Worm (Caenorhabditis elegans) whole organism, L1 larva: ENCODE measurements around the gene C36H8.1.
A peak's percentile ranks its signal among the peaks of the same experiment; 100 is the strongest.

Experiments
- C04F5.9 ChIP-seq: sonication (generic microtip); optimal IDR thresholded peaks from 2 replicates; lab custom pipeline; 2016; ENCODE audit warnings: missing genetic modification characterization, missing compliant biosample characterization
- C34B4.2 ChIP-seq: sonication (generic microtip); optimal IDR thresholded peaks from 2 replicates; lab custom pipeline; 2017; ENCODE audit warnings: mild to moderate bottlenecking, missing genetic modification characterization, missing compliant biosample characterization
- aha-1 ChIP-seq: fragments of 150-350 bp; optimal IDR thresholded peaks from 2 replicates; lab custom pipeline; 2014; ENCODE audit warnings: missing biosample characterization, missing genetic modification characterization
- alr-1 ChIP-seq: fragments of 200-800 bp; sonication (Bioruptor generic); optimal IDR thresholded peaks from 2 replicates; lab custom pipeline; 2018; ENCODE audit warnings: borderline replicate concordance, mild to moderate bottlenecking, missing genetic modification characterization, missing compliant biosample characterization
- ama-1 ChIP-seq: fragments of 150-350 bp; optimal IDR thresholded peaks from 2 replicates; lab custom pipeline; 2014
- blmp-1 ChIP-seq: fragments of 150-350 bp; optimal IDR thresholded peaks from 2 replicates; lab custom pipeline; 2014; ENCODE audit warnings: missing biosample characterization, missing genetic modification characterization
- ceh-63 ChIP-seq: fragments of 200-800 bp; sonication (Bioruptor generic); optimal IDR thresholded peaks from 2 replicates; lab custom pipeline; 2018; ENCODE audit warnings: mild to moderate bottlenecking, missing genetic modification characterization, missing compliant biosample characterization
- ceh-8 ChIP-seq: fragments of 200-800 bp; sonication (Bioruptor generic); optimal IDR thresholded peaks from 2 replicates; lab custom pipeline; 2018; ENCODE audit warnings: mild to moderate bottlenecking, missing genetic modification characterization, moderate library complexity, missing compliant biosample characterization
- ceh-88 ChIP-seq: fragments of 200-800 bp; sonication (Bioruptor generic); IDR thresholded peaks from 2 replicates; pipeline ENCODE4 v1.3.6; 2022; ENCODE audit warnings: missing genetic modification characterization, missing compliant biosample characterization
- ces-1 ChIP-seq: fragments of 150-350 bp; optimal IDR thresholded peaks from 2 replicates; lab custom pipeline; 2014; ENCODE audit warnings: missing biosample characterization, missing genetic modification reagents, missing genetic modification characterization
- dpl-1 ChIP-seq, 3 experiments: fragments of 150-350 bp in 2 of 3; sonication (generic microtip) in 1 of 3; optimal IDR thresholded peaks; 2 replicates each; lab custom pipeline; 2014 to 2017; ENCODE audit warnings: missing biosample characterization in 3 of 3, missing genetic modification characterization in 3 of 3, missing genetic modification reagents in 3 of 3
- dsc-1 ChIP-seq: sonication (generic microtip); optimal IDR thresholded peaks from 2 replicates; lab custom pipeline; 2016; ENCODE audit warnings: mild to moderate bottlenecking, missing genetic modification characterization, missing compliant biosample characterization
- efl-1 ChIP-seq, 4 experiments: fragments of 150-350 bp; optimal IDR thresholded peaks in 3 of 4; peaks in 1 of 4; 1 replicate in 1 of 4; 2 replicates in 3 of 4; lab custom pipeline; 2014; ENCODE audit warnings: missing biosample characterization in 2 of 4, missing genetic modification characterization in 2 of 4, missing genetic modification reagents in 2 of 4
- egl-27 ChIP-seq, 2 experiments: fragments of 150-350 bp in 1 of 2; sonication (generic microtip); optimal IDR thresholded peaks; 3 replicates each; lab custom pipeline; 2017 to 2018; ENCODE audit warnings: missing biosample characterization in 2 of 2, missing genetic modification characterization in 2 of 2, missing genetic modification reagents in 2 of 2
- elt-3 ChIP-seq, 6 experiments: fragments of 150-350 bp in 1 of 6; sonication (generic microtip); optimal IDR thresholded peaks; 2 replicates each; lab custom pipeline; 2017 to 2018; ENCODE audit warnings: missing biosample characterization in 6 of 6, missing genetic modification characterization in 6 of 6, inconsistent platforms in 1 of 6
- ets-5 ChIP-seq: fragments of 200-800 bp; sonication (Bioruptor generic); IDR thresholded peaks from 2 replicates; pipeline ENCODE4 v1.3.6; 2022; ENCODE audit warnings: missing genetic modification characterization, missing compliant biosample characterization
- fkh-10 ChIP-seq: sonication (generic microtip); optimal IDR thresholded peaks from 2 replicates; lab custom pipeline; 2017; ENCODE audit warnings: missing biosample characterization, missing genetic modification reagents, missing genetic modification characterization
- fkh-4 ChIP-seq: sonication (generic microtip); optimal IDR thresholded peaks from 2 replicates; lab custom pipeline; 2016; ENCODE audit warnings: missing compliant biosample characterization, missing genetic modification characterization, borderline replicate concordance
- fkh-8 ChIP-seq: sonication (generic microtip); optimal IDR thresholded peaks from 2 replicates; lab custom pipeline; 2016; ENCODE audit warnings: mild to moderate bottlenecking, missing genetic modification characterization, missing compliant biosample characterization
- hlh-17 ChIP-seq: fragments of 200-800 bp; sonication (Bioruptor generic); optimal IDR thresholded peaks from 2 replicates; lab custom pipeline; 2018; ENCODE audit warnings: missing genetic modification characterization, mild to moderate bottlenecking, missing compliant biosample characterization, moderate library complexity, borderline replicate concordance
- isw-1 ChIP-seq: fragments of 200-800 bp; sonication (Bioruptor generic); IDR thresholded peaks from 2 replicates; pipeline ENCODE4 v1.3.6; 2022; ENCODE audit warnings: missing genetic modification characterization, missing compliant biosample characterization
- lin-14 ChIP-seq: fragments of 200-800 bp; sonication (Bioruptor generic); optimal IDR thresholded peaks from 2 replicates; lab custom pipeline; 2018; ENCODE audit warnings: mild to moderate bottlenecking, missing genetic modification characterization, moderate library complexity, missing compliant biosample characterization
- lin-35 ChIP-seq, 2 experiments: fragments of 150-350 bp; optimal IDR thresholded peaks; 2 replicates each; lab custom pipeline; 2014; ENCODE audit warnings: missing biosample characterization in 2 of 2, missing genetic modification characterization in 2 of 2, missing genetic modification reagents in 2 of 2
- lin-39 ChIP-seq: fragments of 150-350 bp; optimal IDR thresholded peaks from 2 replicates; lab custom pipeline; 2014; ENCODE audit warnings: missing biosample characterization, missing genetic modification reagents, missing genetic modification characterization
- lir-3 ChIP-seq: sonication (generic microtip); optimal IDR thresholded peaks from 2 replicates; lab custom pipeline; 2016; ENCODE audit warnings: mild to moderate bottlenecking, missing genetic modification characterization, moderate library complexity, missing compliant biosample characterization; ENCODE audit not compliant: poor library complexity
- lsy-2 ChIP-seq, 2 experiments: fragments of 150-350 bp; optimal IDR thresholded peaks; 2 replicates each; lab custom pipeline; 2014; ENCODE audit warnings: missing biosample characterization in 2 of 2, missing genetic modification characterization in 2 of 2
- mdl-1 ChIP-seq, 2 experiments: fragments of 150-350 bp; optimal IDR thresholded peaks; 2 replicates each; lab custom pipeline; 2014 to 2017; ENCODE audit warnings: missing biosample characterization in 2 of 2, missing genetic modification characterization in 2 of 2, inconsistent platforms in 1 of 2
- nhr-12 ChIP-seq: sonication (generic microtip); optimal IDR thresholded peaks from 2 replicates; lab custom pipeline; 2017; ENCODE audit warnings: missing biosample characterization, missing genetic modification characterization
- nhr-19 ChIP-seq: fragments of 200-800 bp; sonication (Bioruptor generic); conservative IDR thresholded peaks from 2 replicates; pipeline ENCODE4 v1.3.6; 2022; ENCODE audit warnings: missing genetic modification characterization, missing compliant biosample characterization
- nhr-20 ChIP-seq: sonication (generic microtip); optimal IDR thresholded peaks from 2 replicates; lab custom pipeline; 2016; ENCODE audit warnings: mild to moderate bottlenecking, missing genetic modification characterization, missing compliant biosample characterization
- nhr-28 ChIP-seq: fragments of 150-350 bp; optimal IDR thresholded peaks from 2 replicates; lab custom pipeline; 2014; ENCODE audit warnings: missing biosample characterization, missing genetic modification characterization
- nhr-71 ChIP-seq: sonication (generic microtip); optimal IDR thresholded peaks from 2 replicates; lab custom pipeline; 2016; ENCODE audit warnings: mild to moderate bottlenecking, missing genetic modification characterization, moderate library complexity, missing compliant biosample characterization
- nhr-76 ChIP-seq: sonication (generic microtip); optimal IDR thresholded peaks from 2 replicates; lab custom pipeline; 2017; ENCODE audit warnings: missing biosample characterization, missing genetic modification characterization
- nhr-77 ChIP-seq: fragments of 150-350 bp; optimal IDR thresholded peaks from 2 replicates; lab custom pipeline; 2014; ENCODE audit warnings: missing biosample characterization, missing genetic modification characterization
- nhr-90 ChIP-seq: sonication (generic microtip); optimal IDR thresholded peaks from 2 replicates; lab custom pipeline; 2016; ENCODE audit warnings: mild to moderate bottlenecking, missing genetic modification characterization, missing compliant biosample characterization; ENCODE audit not compliant: poor library complexity
- pqm-1 ChIP-seq: sonication (generic microtip); optimal IDR thresholded peaks from 3 replicates; lab custom pipeline; 2017; ENCODE audit warnings: missing biosample characterization, missing genetic modification characterization
- skn-1 ChIP-seq: fragments of 150-350 bp; optimal IDR thresholded peaks from 2 replicates; lab custom pipeline; 2014; ENCODE audit warnings: missing biosample characterization, missing genetic modification characterization
- snpc-4 ChIP-seq: fragments of 150-350 bp; optimal IDR thresholded peaks from 2 replicates; lab custom pipeline; 2014; ENCODE audit warnings: missing biosample characterization, missing genetic modification characterization
- snu-23 ChIP-seq: sonication (generic microtip); optimal IDR thresholded peaks from 2 replicates; lab custom pipeline; 2016; ENCODE audit warnings: missing genetic modification characterization, missing compliant biosample characterization
- sox-4 ChIP-seq: sonication (generic microtip); optimal IDR thresholded peaks from 2 replicates; lab custom pipeline; 2016; ENCODE audit warnings: missing genetic modification characterization, missing compliant biosample characterization
- sptf-1 ChIP-seq: fragments of 150-350 bp; optimal IDR thresholded peaks from 2 replicates; lab custom pipeline; 2014; ENCODE audit warnings: missing biosample characterization, missing genetic modification characterization
- tbx-2 ChIP-seq: sonication (generic microtip); optimal IDR thresholded peaks from 2 replicates; lab custom pipeline; 2016; ENCODE audit warnings: missing genetic modification characterization, missing compliant biosample characterization
- unc-30 ChIP-seq: sonication (generic microtip); optimal IDR thresholded peaks from 2 replicates; lab custom pipeline; 2017; ENCODE audit warnings: missing biosample characterization, missing genetic modification characterization
- unc-86 ChIP-seq: sonication (generic microtip); optimal IDR thresholded peaks from 2 replicates; lab custom pipeline; 2016; ENCODE audit warnings: missing genetic modification characterization, missing compliant biosample characterization
- unc-98 ChIP-seq: fragments of 200-800 bp; sonication (Bioruptor generic); IDR thresholded peaks from 2 replicates; pipeline ENCODE4 v1.3.6; 2022; ENCODE audit warnings: missing genetic modification characterization, missing compliant biosample characterization
- vab-15 ChIP-seq: sonication (generic microtip); optimal IDR thresholded peaks from 2 replicates; lab custom pipeline; 2017; ENCODE audit warnings: missing genotype, mild to moderate bottlenecking, missing genetic modification characterization, missing compliant biosample characterization
- zag-1 ChIP-seq: fragments of 150-350 bp; optimal IDR thresholded peaks from 2 replicates; lab custom pipeline; 2014; ENCODE audit warnings: missing biosample characterization, missing genetic modification characterization
- zip-4 ChIP-seq: fragments of 200-800 bp; sonication (Bioruptor generic); optimal IDR thresholded peaks from 2 replicates; lab custom pipeline; 2018; ENCODE audit warnings: mild to moderate bottlenecking, missing genetic modification characterization, moderate library complexity, missing compliant biosample characterization
- ztf-11 ChIP-seq, 2 experiments: sonication (generic microtip); optimal IDR thresholded peaks; 2 replicates each; lab custom pipeline; 2016 to 2017; ENCODE audit warnings: missing genetic modification characterization in 2 of 2, missing biosample characterization in 1 of 2, missing compliant biosample characterization in 1 of 2
- ztf-4 ChIP-seq: fragments of 150-350 bp; optimal IDR thresholded peaks from 2 replicates; lab custom pipeline; 2014; ENCODE audit warnings: missing biosample characterization, missing genetic modification characterization

Gene C36H8.1

DNA sequence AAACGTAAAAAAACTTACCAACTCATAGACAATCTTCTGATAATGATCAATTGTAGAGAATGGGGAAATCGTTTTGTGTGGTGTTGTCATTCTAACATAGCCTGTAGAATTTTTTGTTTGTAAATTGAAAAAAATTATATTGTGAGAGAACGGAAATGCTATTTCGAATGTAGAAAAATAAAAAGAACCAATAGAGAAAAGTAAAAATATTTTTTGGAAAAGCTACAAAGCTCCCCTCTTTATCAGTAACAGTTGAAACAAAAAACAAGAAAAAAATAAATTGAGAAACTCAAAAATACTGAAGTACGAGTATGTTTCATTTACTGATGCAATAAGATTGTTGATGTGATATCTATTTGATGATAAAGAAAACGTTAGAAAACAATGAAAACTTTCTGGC lies 33.0 kb downstream of the C36H8.1 start, which contains the start of gene C27D8.3:
TSS of gene C27D8.3 (minus strand) at position 101 of the 400 bp plus-strand sequence.
- TF ChIP-seq sptf-1 (no peak), dpl-1 (GFP tag; optimal IDR thresholded peaks at IDR 0.05; lab: Kevin White, UChicago) (no peak), nhr-12 (tag; lab: Kevin White, UChicago) (no peak), egl-27 (tag; optimal IDR thresholded peaks at IDR 0.05; lab: Kevin White, UChicago) (no peak), unc-30 (tag; lab: Kevin White, UChicago) (no peak), ets-5 (GFP tag; lab: Robert Waterston, UW) (no peak), aha-1 (tag; lab: Kevin White, UChicago) (no peak), nhr-77 (tag; lab: Kevin White, UChicago) (no peak), sox-4 (tag; lab: Kevin White, UChicago) (no peak), hlh-17 (GFP tag; lab: Kevin White, UChicago) (no peak), snpc-4 (tag; lab: Kevin White, UChicago) (no peak), fkh-4 (no peak), lir-3 (no peak), fkh-8 (tag; lab: Kevin White, UChicago) (no peak), lin-39 (tag; lab: Kevin White, UChicago) (no peak), ceh-63 (GFP tag; lab: Kevin White, UChicago) (no peak), snu-23 (GFP tag; lab: Kevin White, UChicago) (no peak), ces-1 (no peak)

- TF ChIP-seq nhr-77 (tag; lab: Kevin White, UChicago) = no peak
- TF ChIP-seq zag-1 = no peak
- TF ChIP-seq fkh-8 (tag; lab: Kevin White, UChicago) = no peak
- TF ChIP-seq nhr-90 = peak; percentile 17
- no peak for TF ChIP-seq pqm-1
- no peak for TF ChIP-seq C34B4.2
- peak in 1 of 2 experiments; percentile 13 for TF ChIP-seq lin-35 (GFP tag; optimal IDR thresholded peaks at IDR 0.05; lab: Kevin White, UChicago)
- TF ChIP-seq snu-23 (GFP tag; lab: Kevin White, UChicago) = peak; percentile 19
- TF ChIP-seq elt-3 (tag; optimal IDR thresholded peaks at IDR 0.05; lab: Kevin White, UChicago) = peak in 5 of 6 experiments; percentile 20 to 92 (median 74)
- TF ChIP-seq ceh-63 (GFP tag; lab: Kevin White, UChicago) = no peak
- no peak for TF ChIP-seq unc-98 (GFP tag; lab: Robert Waterston, UW)
- TF ChIP-seq tbx-2 (tag; lab: Kevin White, UChicago) = no peak
- TF ChIP-seq nhr-20 (tag; lab: Kevin White, UChicago) = peak; percentile 9
- TF ChIP-seq lsy-2 (tag; optimal IDR thresholded peaks at IDR 0.05; lab: Kevin White, UChicago) = no peak
- TF ChIP-seq alr-1 = no peak
- TF ChIP-seq efl-1 (optimal IDR thresholded peaks at IDR 0.05; lab: Kevin White, UChicago) = no peak
- peak in 1 of 2 experiments; percentile 41 for TF ChIP-seq efl-1 (GFP tag; optimal IDR thresholded peaks at IDR 0.05 in 1 of 2; lab: Kevin White, UChicago)
- TF ChIP-seq nhr-76 (tag; lab: Kevin White, UChicago) = no peak
- TF ChIP-seq blmp-1 (tag; lab: Kevin White, UChicago) = peak; percentile 80
- TF ChIP-seq skn-1 (tag; lab: Kevin White, UChicago) = no peak
- no peak for TF ChIP-seq ztf-11 (tag; optimal IDR thresholded peaks at IDR 0.05; lab: Kevin White, UChicago)
- no peak for TF ChIP-seq dsc-1
- no peak for TF ChIP-seq zip-4
- no peak for TF ChIP-seq isw-1 (GFP tag; lab: Robert Waterston, UW)
- no peak for TF ChIP-seq ztf-4
- TF ChIP-seq vab-15 (tag; lab: Kevin White, UChicago) = no peak
- TF ChIP-seq lir-3 = no peak
- TF ChIP-seq ceh-88 (GFP tag; lab: Robert Waterston, UW) = no peak
- no peak for TF ChIP-seq unc-86
- TF ChIP-seq lin-14 (GFP tag; lab: Kevin White, UChicago) = peak; percentile 21
- TF ChIP-seq C04F5.9 = no peak
- peak; percentile 27 for TF ChIP-seq nhr-71 (tag; lab: Kevin White, UChicago)
- no peak for TF ChIP-seq fkh-10 (GFP tag; lab: Kevin White, UChicago)
- TF ChIP-seq sptf-1 = no peak
- no peak for TF ChIP-seq ama-1 (lab: Kevin White, UChicago)
- TF ChIP-seq nhr-28 (tag; lab: Kevin White, UChicago) = no peak
- no peak for TF ChIP-seq nhr-12 (tag; lab: Kevin White, UChicago)
- TF ChIP-seq nhr-19 = peak; percentile 20; the same call in 1 of the 2 replicates
- no peak for TF ChIP-seq mdl-1 (tag; optimal IDR thresholded peaks at IDR 0.05; lab: Kevin White, UChicago)
- TF ChIP-seq ces-1 = no peak
- TF ChIP-seq ceh-8 (GFP tag; lab: Kevin White, UChicago) = no peak
Observed at ce11 chrIV:12710996-12711395, 33.6 kb downstream of the C36H8.1 start, which contains the start of gene C27D8.2. TSS of gene C27D8.2 (plus strand) at chrIV:12711217.
